Fruit fly (Drosophila melanogaster) whole organism, embryonic: Measurements from ENCODE around the gene st.
A peak's percentile ranks its signal among the peaks of the same experiment; 100 is the strongest.

Source experiments
- Bgb ChIP-seq: fragments of 200-800 bp; sonication (Bioruptor generic); IDR thresholded peaks from 2 replicates; pipeline ENCODE4 v1.3.6; 2022; ENCODE audit warnings: missing biosample characterization, missing genetic modification characterization; ENCODE audit not compliant: partially characterized antibody
- CG10543 ChIP-seq: fragments of 200-800 bp; sonication (Bioruptor generic); optimal IDR thresholded peaks from 3 replicates; lab custom pipeline; 2017; ENCODE audit warnings: missing biosample characterization, mild to moderate bottlenecking, missing genetic modification characterization, moderate library complexity
- CG13775 ChIP-seq: fragments of 200-800 bp; sonication (Bioruptor generic); optimal IDR thresholded peaks from 3 replicates; lab custom pipeline; 2017; ENCODE audit warnings: missing biosample characterization, mild to moderate bottlenecking, missing genetic modification characterization
- CG14441 ChIP-seq: fragments of 200-800 bp; sonication (Bioruptor generic); IDR thresholded peaks from 2 replicates; pipeline ENCODE4 v1.3.6; 2022; ENCODE audit warnings: missing biosample characterization, missing genetic modification characterization
- CG15011 ChIP-seq: fragments of 200-800 bp; sonication (Bioruptor generic); optimal IDR thresholded peaks from 3 replicates; lab custom pipeline; 2018; ENCODE audit warnings: missing biosample characterization, mild to moderate bottlenecking, missing genetic modification characterization
- CG15479 ChIP-seq: fragments of 200-800 bp; sonication (Bioruptor generic); optimal IDR thresholded peaks from 3 replicates; lab custom pipeline; 2019; ENCODE audit warnings: missing biosample characterization, mild to moderate bottlenecking, missing genetic modification characterization, moderate library complexity
- CG17186 ChIP-seq: fragments of 200-800 bp; sonication (Bioruptor generic); optimal IDR thresholded peaks from 3 replicates; lab custom pipeline; 2017; ENCODE audit warnings: missing biosample characterization, missing genetic modification reagents, missing genetic modification characterization
- CG18262 ChIP-seq: fragments of 200-800 bp; optimal IDR thresholded peaks from 3 replicates; lab custom pipeline; 2019; ENCODE audit warnings: missing biosample characterization, mild to moderate bottlenecking, missing genetic modification characterization, moderate library complexity
- CG1832 ChIP-seq: fragments of 200-800 bp; sonication (Bioruptor generic); optimal IDR thresholded peaks from 2 replicates; lab custom pipeline; 2017; ENCODE audit warnings: missing biosample characterization, mild to moderate bottlenecking, missing genetic modification characterization, inconsistent platforms
- CG2129 ChIP-seq: fragments of 200-800 bp; sonication (Bioruptor generic); IDR thresholded peaks from 2 replicates; pipeline ENCODE4 v1.3.6; 2022; ENCODE audit warnings: missing biosample characterization, missing genetic modification characterization; ENCODE audit not compliant: partially characterized antibody
- CG32772 ChIP-seq: fragments of 200-800 bp; sonication (Bioruptor generic); IDR thresholded peaks from 2 replicates; pipeline ENCODE4 v1.3.6; 2022; ENCODE audit warnings: missing biosample characterization, missing genetic modification characterization
- CG33213 ChIP-seq: fragments of 200-800 bp; sonication (Bioruptor generic); optimal IDR thresholded peaks from 3 replicates; lab custom pipeline; 2016; ENCODE audit warnings: missing biosample characterization, missing genetic modification characterization
- CG42726 ChIP-seq: fragments of 200-800 bp; sonication (Bioruptor generic); IDR thresholded peaks from 2 replicates; pipeline ENCODE4 v1.3.6; 2022; ENCODE audit warnings: missing biosample characterization, missing genetic modification characterization; ENCODE audit not compliant: partially characterized antibody
- CG4360 ChIP-seq: fragments of 200-800 bp; sonication (Bioruptor generic); IDR thresholded peaks from 2 replicates; pipeline ENCODE4 v1.3.6; 2022; ENCODE audit warnings: missing biosample characterization, missing genetic modification characterization
- CG4617 ChIP-seq: fragments of 200-800 bp; sonication (Bioruptor generic); optimal IDR thresholded peaks from 3 replicates; lab custom pipeline; 2016; ENCODE audit warnings: missing biosample characterization, missing genetic modification characterization, borderline replicate concordance
- CG6254 ChIP-seq: fragments of 200-800 bp; sonication (Bioruptor generic); optimal IDR thresholded peaks from 3 replicates; lab custom pipeline; 2017; ENCODE audit warnings: mild to moderate bottlenecking, missing biosample characterization, missing genetic modification reagents, missing genetic modification characterization
- CG8478 ChIP-seq: fragments of >200 bp; optimal IDR thresholded peaks from 2 replicates; lab custom pipeline; 2018
- CG8944 ChIP-seq: fragments of 200-800 bp; sonication (Bioruptor generic); optimal IDR thresholded peaks from 3 replicates; lab custom pipeline; 2016; ENCODE audit warnings: missing biosample characterization, missing genetic modification characterization
- CG9609 ChIP-seq: fragments of 200-800 bp; sonication (Bioruptor generic); optimal IDR thresholded peaks from 3 replicates; lab custom pipeline; 2016; ENCODE audit warnings: missing biosample characterization, missing genetic modification characterization
- CG9932 ChIP-seq: fragments of 200-800 bp; sonication (Bioruptor generic); IDR thresholded peaks from 2 replicates; pipeline ENCODE4 v1.3.6; 2022; ENCODE audit warnings: missing biosample characterization, missing genetic modification characterization
- Camta ChIP-seq: fragments of 200-800 bp; sonication (Bioruptor generic); optimal IDR thresholded peaks from 2 replicates; lab custom pipeline; 2016; ENCODE audit warnings: missing biosample characterization, missing genetic modification characterization
- Fer1 ChIP-seq: fragments of 200-800 bp; sonication (Bioruptor generic); optimal IDR thresholded peaks from 2 replicates; lab custom pipeline; 2017; ENCODE audit warnings: missing biosample characterization, mild to moderate bottlenecking, missing genetic modification characterization
- Hr3 ChIP-seq: fragments of 200-800 bp; sonication (Bioruptor generic); optimal IDR thresholded peaks from 3 replicates; lab custom pipeline; 2016; ENCODE audit warnings: missing biosample characterization, missing genetic modification characterization
- Lpt ChIP-seq: fragments of >200 bp; optimal IDR thresholded peaks from 2 replicates; lab custom pipeline; 2018; ENCODE audit warnings: missing biosample characterization, missing genetic modification characterization
- MTF-1 ChIP-seq: fragments of 200-800 bp; sonication (Bioruptor generic); optimal IDR thresholded peaks from 2 replicates; lab custom pipeline; 2018; ENCODE audit warnings: missing biosample characterization, mild to moderate bottlenecking, missing genetic modification characterization, borderline replicate concordance
- NC2β ChIP-seq: fragments of 200-800 bp; sonication (Bioruptor generic); optimal IDR thresholded peaks from 2 replicates; lab custom pipeline; 2016; ENCODE audit warnings: missing biosample characterization, missing genetic modification characterization
- Opbp ChIP-seq: fragments of 200-800 bp; sonication (Bioruptor generic); IDR thresholded peaks from 3 replicates; pipeline ENCODE4 v1.3.6; 2022; ENCODE audit warnings: missing biosample characterization, missing genetic modification characterization; ENCODE audit not compliant: partially characterized antibody
- Ssrp ChIP-seq: fragments of 200-800 bp; sonication (Bioruptor generic); optimal IDR thresholded peaks from 2 replicates; lab custom pipeline; 2018; ENCODE audit warnings: missing biosample characterization, mild to moderate bottlenecking, missing genetic modification characterization, moderate library complexity
- TFAM ChIP-seq: fragments of 200-800 bp; sonication (Bioruptor generic); optimal IDR thresholded peaks from 2 replicates; lab custom pipeline; 2017; ENCODE audit warnings: missing biosample characterization, missing genetic modification characterization, inconsistent platforms
- aop ChIP-seq: fragments of 200-800 bp; sonication (Bioruptor generic); IDR thresholded peaks from 2 replicates; pipeline ENCODE4 v1.3.6; 2022; ENCODE audit warnings: missing biosample characterization, missing genetic modification characterization
- br ChIP-seq: fragments of >200 bp; optimal IDR thresholded peaks from 2 replicates; lab custom pipeline; 2017
- dan ChIP-seq: fragments of 200-800 bp; sonication (Bioruptor generic); IDR thresholded peaks from 2 replicates; pipeline ENCODE4 v1.3.6; 2022; ENCODE audit warnings: missing biosample characterization, missing genetic modification characterization
- emc ChIP-seq: fragments of 200-800 bp; sonication (Bioruptor generic); optimal IDR thresholded peaks from 2 replicates; lab custom pipeline; 2016; ENCODE audit warnings: missing biosample characterization, missing genetic modification characterization
- en ChIP-seq: fragments of 200-800 bp; sonication (Bioruptor generic); optimal IDR thresholded peaks from 2 replicates; lab custom pipeline; 2016; ENCODE audit warnings: missing biosample characterization, missing genetic modification characterization
- exex ChIP-seq: fragments of 200-800 bp; sonication (Bioruptor generic); optimal IDR thresholded peaks from 4 replicates; lab custom pipeline; 2018; ENCODE audit warnings: missing biosample characterization, mild to moderate bottlenecking, missing genetic modification characterization, moderate library complexity
- eyg ChIP-seq: fragments of 200-800 bp; sonication (Bioruptor generic); optimal IDR thresholded peaks from 3 replicates; lab custom pipeline; 2016; ENCODE audit warnings: missing biosample characterization, missing genetic modification characterization
- fd102C ChIP-seq: fragments of 200-800 bp; sonication (Bioruptor generic); optimal IDR thresholded peaks from 2 replicates; lab custom pipeline; 2018; ENCODE audit warnings: missing biosample characterization, mild to moderate bottlenecking, missing genetic modification characterization, moderate library complexity
- gsb ChIP-seq: fragments of 200-800 bp; sonication (Bioruptor generic); IDR thresholded peaks from 2 replicates; pipeline ENCODE4 v1.3.6; 2022; ENCODE audit warnings: missing biosample characterization, missing genetic modification characterization
- ind ChIP-seq: fragments of 200-800 bp; sonication (Bioruptor generic); optimal IDR thresholded peaks from 3 replicates; lab custom pipeline; 2016; ENCODE audit warnings: missing biosample characterization, missing genetic modification characterization
- ken ChIP-seq: fragments of 200-800 bp; sonication (Bioruptor generic); IDR thresholded peaks from 3 replicates; pipeline ENCODE4 v1.3.6; 2022; ENCODE audit warnings: missing biosample characterization, missing genetic modification characterization
- knrl ChIP-seq: fragments of 200-800 bp; sonication (Bioruptor generic); IDR thresholded peaks from 3 replicates; pipeline ENCODE4 v1.3.6; 2022; ENCODE audit warnings: missing biosample characterization, missing genetic modification characterization; ENCODE audit not compliant: partially characterized antibody
- maf-S ChIP-seq: fragments of 200-800 bp; sonication (Bioruptor generic); optimal IDR thresholded peaks from 2 replicates; lab custom pipeline; 2016; ENCODE audit warnings: missing biosample characterization, missing genetic modification characterization
- odd ChIP-seq: fragments of 200-800 bp; sonication (Bioruptor generic); optimal IDR thresholded peaks from 2 replicates; lab custom pipeline; 2017; ENCODE audit warnings: missing biosample characterization, mild to moderate bottlenecking, missing genetic modification characterization
- pita ChIP-seq: fragments of 200-800 bp; sonication (Bioruptor generic); optimal IDR thresholded peaks from 2 replicates; lab custom pipeline; 2017; ENCODE audit warnings: missing biosample characterization, mild to moderate bottlenecking, missing genetic modification characterization
- prd ChIP-seq, 3 experiments: fragments of >200 bp in 2 of 3; fragments of 200-800 bp in 1 of 3; sonication (Bioruptor generic) in 1 of 3; optimal IDR thresholded peaks in 2 of 3; IDR thresholded peaks in 1 of 3; 2 replicates in 2 of 3; 3 replicates in 1 of 3; pipeline versions ENCODE4 v1.3.6 to Lab custom; 2017 to 2022; ENCODE audit warnings: missing biosample characterization in 1 of 3, missing genetic modification characterization in 1 of 3
- sens ChIP-seq: fragments of 200-800 bp; sonication (Bioruptor generic); peaks from one replicate; lab custom pipeline; 2016; ENCODE audit warnings: missing biosample characterization, missing genetic modification characterization
- seq ChIP-seq: fragments of 200-800 bp; sonication (Bioruptor generic); IDR thresholded peaks from 2 replicates; pipeline ENCODE4 v1.3.6; 2022; ENCODE audit warnings: missing biosample characterization, missing genetic modification characterization
- slbo ChIP-seq: fragments of 200-800 bp; sonication (Bioruptor generic); IDR thresholded peaks from 2 replicates; pipeline ENCODE4 v1.3.6; 2022; ENCODE audit warnings: missing biosample characterization, missing genetic modification characterization
- slou ChIP-seq: fragments of 200-800 bp; sonication (Bioruptor generic); optimal IDR thresholded peaks from 3 replicates; lab custom pipeline; 2016; ENCODE audit warnings: missing biosample characterization, missing genetic modification characterization

The st gene

DNA sequence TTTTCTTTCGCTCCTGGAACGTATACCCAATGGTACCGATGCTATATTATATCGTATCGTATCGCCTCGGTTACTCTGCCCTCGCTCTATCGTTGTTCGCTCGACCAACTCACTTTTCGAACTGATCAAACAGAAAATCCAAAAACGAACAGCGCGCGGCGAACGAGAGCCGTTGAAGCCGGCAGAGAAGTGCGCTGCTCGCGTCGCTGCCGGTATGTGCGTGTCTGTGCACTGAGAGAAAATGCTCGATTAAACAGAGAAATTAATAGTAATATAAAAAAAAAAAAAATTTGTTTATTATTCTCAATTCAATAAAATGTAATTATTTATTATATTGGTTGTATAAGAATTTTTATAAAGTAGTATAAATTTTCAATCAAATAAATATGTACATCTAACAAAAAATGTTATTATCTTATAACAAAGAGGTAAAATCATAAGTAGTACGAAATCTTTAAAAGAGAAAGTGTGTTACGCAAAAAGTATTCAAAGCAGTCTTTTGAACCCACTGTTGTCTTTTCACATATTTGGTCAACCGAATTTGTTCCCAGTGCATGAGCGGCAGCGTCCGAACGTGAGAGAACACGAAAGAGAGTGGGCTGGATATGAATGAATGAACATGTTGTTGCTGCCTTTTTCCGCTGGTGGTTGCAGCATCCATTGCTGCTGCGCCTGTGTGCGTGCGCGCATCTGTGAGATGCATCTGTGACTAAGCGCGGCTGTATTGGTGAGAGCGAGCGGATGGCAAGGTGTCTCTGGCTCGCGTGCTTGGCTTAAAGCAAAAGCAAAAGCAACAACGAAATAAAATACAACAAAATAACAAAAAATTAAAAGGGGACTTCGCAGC, 13.7 kb upstream of the st start, which contains the start of gene aos (continued):
- TF ChIP-seq ken (GFP tag; lab: Robert Waterston, UW) (no peak), aop (GFP tag; lab: Robert Waterston, UW) (peak; percentile 41; the same call in 1 of the 2 replicates), seq (GFP tag; lab: Robert Waterston, UW) (peak; percentile 76), maf-S (no peak), eyg (GFP tag; lab: Kevin White, UChicago) (no peak), Ssrp (tag; lab: Kevin White, UChicago) (peak; percentile 95), ind (GFP tag; lab: Kevin White, UChicago) (peak; percentile 89), TFAM (GFP tag; lab: Kevin White, UChicago) (peak; percentile 14), br (lab: Kevin White, UChicago) (no peak), CG9932 (GFP tag; lab: Robert Waterston, UW) (peak; percentile 65), knrl (GFP tag; lab: Robert Waterston, UW) (no peak), CG10543 (GFP tag; lab: Kevin White, UChicago) (peak; percentile 91), CG2129 (GFP tag; lab: Robert Waterston, UW) (no peak), emc (GFP tag; lab: Kevin White, UChicago) (peak; percentile 5), slbo (GFP tag; lab: Robert Waterston, UW) (peak; percentile 82), gsb (GFP tag; lab: Robert Waterston, UW) (peak; percentile 63; the same call in 1 of the 2 replicates), dan (GFP tag; lab: Robert Waterston, UW) (peak; percentile 58; the same call in 1 of the 2 replicates), CG1832 (GFP tag; lab: Kevin White, UChicago) (no peak), en (peak; percentile 35), CG8944 (GFP tag; lab: Kevin White, UChicago) (no peak), CG4617 (GFP tag; lab: Kevin White, UChicago) (peak; percentile 43), Camta (GFP tag; lab: Kevin White, UChicago) (peak; percentile 5), CG33213 (GFP tag; lab: Kevin White, UChicago) (peak; percentile 4), CG4360 (peak; percentile 84), CG17186 (GFP tag; lab: Kevin White, UChicago) (no peak), pita (GFP tag; lab: Kevin White, UChicago) (no peak), odd (GFP tag; lab: Kevin White, UChicago) (peak; percentile 93), CG13775 (GFP tag; lab: Kevin White, UChicago) (peak; percentile 97), Opbp (GFP tag; lab: Robert Waterston, UW) (0 out of 3 replicates have a peak, but pooled peaks have one; percentile 50), sens (GFP tag; lab: Kevin White, UChicago) (peak; percentile 53), Bgb (GFP tag; lab: Robert Waterston, UW) (peak; percentile 26; the same call in 1 of the 2 replicates), exex (tag; lab: Kevin White, UChicago) (peak; percentile 40), CG15479 (GFP tag; lab: Kevin White, UChicago) (peak; percentile 96), Fer1 (GFP tag; lab: Kevin White, UChicago) (peak; percentile 92), CG42726 (GFP tag; lab: Robert Waterston, UW) (no peak), CG14441 (GFP tag; lab: Robert Waterston, UW) (peak; percentile 66; the same call in 1 of the 2 replicates), CG6254 (peak; percentile 90), CG15011 (GFP tag; lab: Kevin White, UChicago) (no peak), Hr3 (GFP tag; lab: Kevin White, UChicago) (peak; percentile 92), CG18262 (tag; lab: Kevin White, UChicago) (peak; percentile 99), slou (peak; percentile 50), NC2β (GFP tag; lab: Kevin White, UChicago) (peak; percentile 41), CG32772 (peak; percentile 80), CG9609 (GFP tag; lab: Kevin White, UChicago) (peak; percentile 24), Lpt (GFP tag; lab: Kevin White, UChicago) (no peak), prd (optimal IDR thresholded peaks at IDR 0.05; lab: Kevin White, UChicago) (no peak), prd (GFP tag; IDR thresholded peaks at IDR 0.05; lab: Robert Waterston, UW) (peak; percentile 93), MTF-1 (peak; percentile 41), CG8478 (no peak), fd102C (GFP tag; lab: Kevin White, UChicago) (peak; percentile 59)
